Worm (Caenorhabditis elegans) whole organism, L1 larva: ENCODE data around the gene pept-2.
A peak's percentile ranks its signal among the peaks of the same experiment; 100 is the strongest.

Source experiments
- ama-1 ChIP-seq: fragments of 150-350 bp; optimal IDR thresholded peaks from 2 replicates; lab custom pipeline; 2014
- efl-3 ChIP-seq: fragments of 200-800 bp; sonication (Bioruptor generic); optimal IDR thresholded peaks from 2 replicates; lab custom pipeline; 2018; ENCODE audit warnings: mild to moderate bottlenecking, missing genetic modification characterization, missing compliant biosample characterization
- fkh-4 ChIP-seq: sonication (generic microtip); optimal IDR thresholded peaks from 2 replicates; lab custom pipeline; 2016; ENCODE audit warnings: missing compliant biosample characterization, missing genetic modification characterization, borderline replicate concordance
- nhr-20 ChIP-seq: sonication (generic microtip); optimal IDR thresholded peaks from 2 replicates; lab custom pipeline; 2016; ENCODE audit warnings: mild to moderate bottlenecking, missing genetic modification characterization, missing compliant biosample characterization
- sptf-1 ChIP-seq: fragments of 150-350 bp; optimal IDR thresholded peaks from 2 replicates; lab custom pipeline; 2014; ENCODE audit warnings: missing biosample characterization, missing genetic modification characterization
- swsn-7 ChIP-seq: sonication (generic microtip); optimal IDR thresholded peaks from 2 replicates; lab custom pipeline; 2016; ENCODE audit warnings: missing genetic modification characterization, missing compliant biosample characterization
- unc-62 ChIP-seq: fragments of 150-350 bp; optimal IDR thresholded peaks from 2 replicates; lab custom pipeline; 2014; ENCODE audit warnings: missing biosample characterization, missing genetic modification reagents, missing genetic modification characterization

- TF ChIP-seq swsn-7 (tag; lab: Kevin White, UChicago): no peak
- no peak for TF ChIP-seq ama-1 (lab: Kevin White, UChicago)
- TF ChIP-seq unc-62: no peak
- no peak for TF ChIP-seq sptf-1
- peak; percentile 66 for TF ChIP-seq nhr-20 (tag; lab: Kevin White, UChicago)
- no peak for TF ChIP-seq efl-3
- TF ChIP-seq fkh-4 (tag; lab: Kevin White, UChicago): no peak
Observed at ce11 chrIV:10784085-10784484, 6.4 kb upstream of the pept-2 start.
